Worm (Caenorhabditis elegans): ENCODE measurements around the gene fum-1.

The fum-1 gene

ce11 chrIII:7494850-7495314, 29.5 kb downstream of the fum-1 start (continued):
- peak; percentile 48; the same call in 1 of the 2 replicates for TF ChIP-seq dox-1 (GFP tag; IDR thresholded peaks at IDR 0.05)
- no peak for TF ChIP-seq ztf-26 (tag; optimal IDR thresholded peaks at IDR 0.05)
- peak; percentile 80 for TF ChIP-seq athp-1 (tag; optimal IDR thresholded peaks at IDR 0.05)
- no peak for TF ChIP-seq F55B11.4 (tag; optimal IDR thresholded peaks at IDR 0.05; ENCODE audit: borderline replicate concordance, insufficient read depth)
- TF ChIP-seq lsy-27 (tag; optimal IDR thresholded peaks at IDR 0.05; ENCODE audit: borderline replicate concordance, insufficient read depth) = no peak
- TF ChIP-seq lir-1 (GFP tag; conservative IDR thresholded peaks at IDR 0.05) = no peak; the same call in 1 of the 2 replicates
- peak; percentile 94 for TF ChIP-seq ceh-79 (tag; optimal IDR thresholded peaks at IDR 0.05)
- peak; percentile 59; the same call in 1 of the 2 replicates for TF ChIP-seq ceh-100 (GFP tag; IDR thresholded peaks at IDR 0.05)
- TF ChIP-seq F57A8.1 (GFP tag; optimal IDR thresholded peaks at IDR 0.05) = no peak
- peak; percentile 66; the same call in 1 of the 2 replicates for TF ChIP-seq egl-18 (GFP tag; IDR thresholded peaks at IDR 0.05)
- no peak for TF ChIP-seq mel-28 (tag; optimal IDR thresholded peaks at IDR 0.05; ENCODE audit: borderline replicate concordance)
- TF ChIP-seq nhr-27 (tag; optimal IDR thresholded peaks at IDR 0.05) = peak; percentile 81
- TF ChIP-seq egl-44 (GFP tag; IDR thresholded peaks at IDR 0.05) = no peak
- peak; percentile 87 for TF ChIP-seq dpff-1 (tag; optimal IDR thresholded peaks at IDR 0.05)

ce11 chrIII:7495616-7496146, 30.3 kb downstream of the fum-1 start:
- TF ChIP-seq sdz-38 (tag; optimal IDR thresholded peaks at IDR 0.05) (no peak), F10E7.11 (tag; optimal IDR thresholded peaks at IDR 0.05) (no peak), madf-10 (tag; optimal IDR thresholded peaks at IDR 0.05) (no peak), snpc-1.1 (tag; optimal IDR thresholded peaks at IDR 0.05; ENCODE audit: insufficient read depth) (no peak), unc-62 (GFP tag; optimal IDR thresholded peaks at IDR 0.05) (no peak), akir-1 (GFP tag; optimal IDR thresholded peaks at IDR 0.05) (no peak), ztf-25 (GFP tag; IDR thresholded peaks at IDR 0.05) (0 out of 2 replicates have a peak, but pooled peaks have one; percentile 27), lsy-27 (tag; optimal IDR thresholded peaks at IDR 0.05; ENCODE audit: borderline replicate concordance, insufficient read depth) (no peak), ekl-4 (GFP tag; IDR thresholded peaks at IDR 0.05) (0 out of 2 replicates have a peak, but pooled peaks have one; percentile 19), die-1 (tag; optimal IDR thresholded peaks at IDR 0.05) (peak; percentile 33), snpc-1.3 (tag; optimal IDR thresholded peaks at IDR 0.05; ENCODE audit: insufficient read depth) (no peak), B0261.1 (tag; optimal IDR thresholded peaks at IDR 0.05) (no peak), snpc-3.4 (tag; optimal IDR thresholded peaks at IDR 0.05) (no peak), him-1 (tag; optimal IDR thresholded peaks at IDR 0.05) (no peak), mel-28 (tag; optimal IDR thresholded peaks at IDR 0.05; ENCODE audit: borderline replicate concordance) (no peak), lin-54 (GFP tag; optimal IDR thresholded peaks at IDR 0.05) (peak; percentile 48), tbp1 (GFP tag; optimal IDR thresholded peaks at IDR 0.05) (peak; percentile 28), K11D2.4 (GFP tag; IDR thresholded peaks at IDR 0.05) (no peak), attf-5 (GFP tag; optimal IDR thresholded peaks at IDR 0.05) (no peak), nfyb-1 (GFP tag; IDR thresholded peaks at IDR 0.05) (0 out of 2 replicates have a peak, but pooled peaks have one; percentile 10), ets-4 (GFP tag; optimal IDR thresholded peaks at IDR 0.05) (no peak), Y53G8AR.9 (GFP tag; conservative IDR thresholded peaks at IDR 0.05) (peak; percentile 76; the same call in 1 of the 2 replicates), aptf-3 (GFP tag; IDR thresholded peaks at IDR 0.05) (0 out of 2 replicates have a peak, but pooled peaks have one; percentile 45), egl-18 (GFP tag; IDR thresholded peaks at IDR 0.05) (0 out of 2 replicates have a peak, but pooled peaks have one; percentile 53), ztf-6 (GFP tag; IDR thresholded peaks at IDR 0.05) (no peak), T07F8.4 (tag; optimal IDR thresholded peaks at IDR 0.05) (no peak), cebp-2 (GFP tag; IDR thresholded peaks at IDR 0.05) (no peak), ztf-18 (tag; optimal IDR thresholded peaks at IDR 0.05) (peak; percentile 49), F52B5.7 (tag; optimal IDR thresholded peaks at IDR 0.05) (no peak), B0035.1 (tag; optimal IDR thresholded peaks at IDR 0.05) (no peak), sea-2 (GFP tag; IDR thresholded peaks at IDR 0.05) (no peak), ama-1 (optimal IDR thresholded peaks at IDR 0.05) (no peak), ama-1 (GFP tag; optimal IDR thresholded peaks at IDR 0.05) (peak in 1 of 2 experiments; percentile 11), dpl-1 (GFP tag; optimal IDR thresholded peaks at IDR 0.05) (no peak), madf-8 (GFP tag; conservative IDR thresholded peaks at IDR 0.05) (no peak)

Measured in whole organism, young adult.